Worm (Caenorhabditis elegans): ENCODE results near the gene col-115.
A peak's percentile ranks its signal among the peaks of the same experiment; 100 is the strongest.

col-115 gene

ce11 chrIV:8010521-8010920 lies 22.0 kb downstream of the col-115 start (continued):
- TF ChIP-seq lir-1 (GFP tag; conservative IDR thresholded peaks at IDR 0.05) (no peak), F49E8.2 (tag; optimal IDR thresholded peaks at IDR 0.05; ENCODE audit: insufficient read depth) (peak; percentile 34), Y56A3A.18 (GFP tag; IDR thresholded peaks at IDR 0.05) (no peak), xnd-1 (tag; optimal IDR thresholded peaks at IDR 0.05) (peak; percentile 94), F55B11.4 (tag; optimal IDR thresholded peaks at IDR 0.05; ENCODE audit: borderline replicate concordance, insufficient read depth) (no peak), nhr-27 (tag; optimal IDR thresholded peaks at IDR 0.05) (no peak), cebp-2 (GFP tag; IDR thresholded peaks at IDR 0.05) (no peak), Y53G8AR.9 (GFP tag; conservative IDR thresholded peaks at IDR 0.05) (no peak), B0336.3 (GFP tag; IDR thresholded peaks at IDR 0.05) (no peak), dpff-1 (tag; optimal IDR thresholded peaks at IDR 0.05) (no peak), mxl-1 (tag; optimal IDR thresholded peaks at IDR 0.05) (no peak), ets-4 (GFP tag; optimal IDR thresholded peaks at IDR 0.05) (no peak), sptf-2 (GFP tag; optimal IDR thresholded peaks at IDR 0.05) (no peak), snpc-1.1 (tag; optimal IDR thresholded peaks at IDR 0.05; ENCODE audit: insufficient read depth) (peak; percentile 36), lin-54 (GFP tag; optimal IDR thresholded peaks at IDR 0.05) (no peak), hmg-20 (GFP tag; IDR thresholded peaks at IDR 0.05) (no peak)

DNA sequence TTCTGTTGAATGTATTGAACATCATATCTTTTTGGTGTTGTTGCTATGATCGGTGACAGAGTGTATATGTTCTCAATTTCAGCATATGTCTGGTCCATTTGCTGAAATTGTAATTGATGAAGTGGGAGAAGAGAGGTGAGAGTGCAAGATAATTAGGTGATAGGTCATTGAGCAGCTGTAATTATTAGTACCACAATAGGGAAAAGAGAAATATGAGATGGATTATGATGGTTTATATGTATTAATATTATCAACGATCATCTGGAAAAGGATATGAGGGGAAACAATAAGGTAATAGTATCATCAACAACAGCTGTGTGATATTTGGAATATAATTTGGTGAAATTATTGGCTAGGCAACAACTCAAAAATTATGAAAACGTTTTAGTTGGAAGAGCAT lies 23.8 kb downstream of the col-115 start, which contains the start of gene Y42H9B.3:
TSS of gene Y42H9B.3 (minus strand) at position 101 of the 400 bp plus-strand sequence.
- no peak for TF ChIP-seq ztf-28 (GFP tag; IDR thresholded peaks at IDR 0.05)
- TF ChIP-seq nhr-90 (tag; optimal IDR thresholded peaks at IDR 0.05): no peak
- no peak for TF ChIP-seq ceh-79 (tag; optimal IDR thresholded peaks at IDR 0.05)
- TF ChIP-seq attf-6 (GFP tag; IDR thresholded peaks at IDR 0.05): no peak
- no peak for TF ChIP-seq T26A5.8 (tag; optimal IDR thresholded peaks at IDR 0.05)
- TF ChIP-seq somi-1 (GFP tag; optimal IDR thresholded peaks at IDR 0.05): no peak
- TF ChIP-seq nhr-27 (tag; optimal IDR thresholded peaks at IDR 0.05): no peak
- no peak for TF ChIP-seq attf-5 (GFP tag; optimal IDR thresholded peaks at IDR 0.05)
- TF ChIP-seq unc-130 (GFP tag; optimal IDR thresholded peaks at IDR 0.05): no peak
- TF ChIP-seq madf-10 (tag; optimal IDR thresholded peaks at IDR 0.05): no peak
- TF ChIP-seq madf-6 (GFP tag; IDR thresholded peaks at IDR 0.05): no peak
- no peak for TF ChIP-seq tlf-1 (GFP tag; optimal IDR thresholded peaks at IDR 0.05)
- no peak for TF ChIP-seq mes-4 (tag; optimal IDR thresholded peaks at IDR 0.05)
- TF ChIP-seq hmg-20 (GFP tag; IDR thresholded peaks at IDR 0.05): no peak
- TF ChIP-seq let-607 (tag; optimal IDR thresholded peaks at IDR 0.05): no peak

- no peak for TF ChIP-seq lsy-27 (tag; optimal IDR thresholded peaks at IDR 0.05; ENCODE audit: borderline replicate concordance, insufficient read depth)
- no peak for TF ChIP-seq lin-54 (GFP tag; optimal IDR thresholded peaks at IDR 0.05)
- TF ChIP-seq B0019.2 (GFP tag; conservative IDR thresholded peaks at IDR 0.05): no peak
- TF ChIP-seq ztf-18 (tag; optimal IDR thresholded peaks at IDR 0.05): no peak
- no peak for TF ChIP-seq hrde-1 (tag; optimal IDR thresholded peaks at IDR 0.05; ENCODE audit: borderline replicate concordance)
- no peak for TF ChIP-seq gei-17 (GFP tag; optimal IDR thresholded peaks at IDR 0.05)
- no peak for TF ChIP-seq hlh-26 (GFP tag; conservative IDR thresholded peaks at IDR 0.05)
- no peak for TF ChIP-seq ceh-100 (GFP tag; IDR thresholded peaks at IDR 0.05)
- TF ChIP-seq snpc-1.1 (tag; optimal IDR thresholded peaks at IDR 0.05; ENCODE audit: insufficient read depth): no peak
- no peak for TF ChIP-seq dpff-1 (tag; optimal IDR thresholded peaks at IDR 0.05)
- TF ChIP-seq ceh-58 (GFP tag; IDR thresholded peaks at IDR 0.05): no peak
- no peak for TF ChIP-seq ceh-79 (tag; optimal IDR thresholded peaks at IDR 0.05)
- TF ChIP-seq dox-1 (GFP tag; IDR thresholded peaks at IDR 0.05): no peak
- no peak for TF ChIP-seq ZK185.1 (tag; optimal IDR thresholded peaks at IDR 0.05; ENCODE audit: poor library complexity, severe bottlenecking)
- TF ChIP-seq hsf-1 (GFP tag; IDR thresholded peaks at IDR 0.05): no peak
- no peak for TF ChIP-seq D2030.7 (GFP tag; IDR thresholded peaks at IDR 0.05)
Measured at ce11 chrIV:8013849-8014248, 25.4 kb downstream of the col-115 start, which contains the start of gene C26B2.8. TSS of gene C26B2.8 (plus strand) at chrIV:8014149.
